Fruit fly (Drosophila melanogaster): ENCODE measurements around the gene Ptpa.

DNA sequence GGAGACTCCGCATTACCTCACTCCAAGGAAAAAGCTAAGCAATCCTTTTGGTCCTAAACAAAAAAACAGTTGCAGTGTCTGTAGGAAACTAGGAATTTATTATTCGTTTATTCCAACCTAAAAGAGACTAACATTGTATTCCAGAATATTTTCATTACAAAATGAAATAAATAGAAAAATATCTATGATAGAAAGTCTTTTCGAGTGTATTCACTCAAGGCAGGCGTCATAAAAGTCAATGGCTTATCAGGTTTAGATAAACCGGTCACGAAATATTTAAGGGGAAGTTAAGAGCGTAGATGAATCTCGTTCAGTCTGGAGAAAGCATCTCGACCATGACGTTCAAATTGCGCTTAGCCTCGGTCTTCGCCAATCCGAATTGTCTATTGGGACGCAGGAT, 46.2 kb upstream of the Ptpa start, which contains the start of gene CG3285:
- TF ChIP-seq psq (optimal IDR thresholded peaks at IDR 0.05) (no peak), h (optimal IDR thresholded peaks at IDR 0.05) (no peak), Myc (optimal IDR thresholded peaks at IDR 0.05) (no peak)
